Worm (Caenorhabditis elegans) whole organism, L2 larva: Measurements from ENCODE around the gene erp-44.2.

Source experiments
- ceh-16 ChIP-seq: fragments of 150-350 bp; optimal IDR thresholded peaks from 2 replicates; lab custom pipeline; 2014; ENCODE audit warnings: missing biosample characterization, missing genetic modification characterization
- elt-3 ChIP-seq: sonication (generic microtip); optimal IDR thresholded peaks from 2 replicates; lab custom pipeline; 2017; ENCODE audit warnings: missing biosample characterization, missing genetic modification characterization
- fos-1 ChIP-seq: fragments of 150-350 bp; optimal IDR thresholded peaks from 2 replicates; lab custom pipeline; 2014; ENCODE audit warnings: missing biosample characterization, missing genetic modification characterization
- lin-13 ChIP-seq: fragments of 150-350 bp; optimal IDR thresholded peaks from 2 replicates; lab custom pipeline; 2014; ENCODE audit warnings: missing biosample characterization, missing genetic modification reagents, missing genetic modification characterization
- lsy-2 ChIP-seq, 2 experiments: fragments of 150-350 bp in 1 of 2; sonication (generic microtip) in 1 of 2; optimal IDR thresholded peaks; 2 replicates each; lab custom pipeline; 2014 to 2017; ENCODE audit warnings: missing biosample characterization in 2 of 2, missing genetic modification characterization in 2 of 2
- nhr-129 ChIP-seq: fragments of 150-350 bp; optimal IDR thresholded peaks from 2 replicates; lab custom pipeline; 2014; ENCODE audit warnings: missing biosample characterization, missing genetic modification characterization
- unc-39 ChIP-seq: fragments of 150-350 bp; optimal IDR thresholded peaks from 2 replicates; lab custom pipeline; 2014; ENCODE audit warnings: missing biosample characterization, missing genetic modification characterization

ce11 chrIV:7794709-7795108 lies 39.8 kb downstream of the erp-44.2 start, which contains the start of gene ntp-1:
- TF ChIP-seq elt-3 (tag; lab: Kevin White, UChicago) (no peak), fos-1 (tag; lab: Kevin White, UChicago) (no peak), lin-13 (GFP tag; lab: Kevin White, UChicago) (no peak), lsy-2 (tag; optimal IDR thresholded peaks at IDR 0.05; lab: Kevin White, UChicago) (no peak), nhr-129 (tag; lab: Kevin White, UChicago) (no peak), ceh-16 (tag; lab: Kevin White, UChicago) (no peak), unc-39 (no peak)
